Fruit fly (Drosophila melanogaster): ENCODE data around the gene Lerp.

Lerp gene

DNA sequence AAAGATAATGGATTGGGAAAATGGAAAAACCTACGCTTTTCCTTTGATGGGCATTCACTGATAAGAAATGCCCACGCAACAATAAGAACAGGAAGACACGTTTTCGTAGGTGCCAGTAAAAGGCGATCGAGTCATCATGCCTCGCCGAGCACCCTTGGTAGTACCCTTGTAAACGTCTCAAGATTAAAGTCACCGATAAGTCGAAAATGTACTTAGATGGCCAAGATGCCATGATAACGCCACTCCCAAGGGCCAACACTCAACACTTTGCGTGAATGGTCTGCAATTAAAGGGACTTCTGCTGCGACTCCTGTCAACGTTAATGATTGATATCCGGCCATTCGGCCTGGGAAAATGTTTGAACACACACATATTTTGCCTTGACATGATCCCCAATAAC lies 59.8 kb downstream of the Lerp start:
- TF ChIP-seq GATAd (GFP tag; optimal IDR thresholded peaks at IDR 0.05), result no peak
- TF ChIP-seq rgr (GFP tag; optimal IDR thresholded peaks at IDR 0.05), result no peak
- TF ChIP-seq Vsx2 (GFP tag; optimal IDR thresholded peaks at IDR 0.05; ENCODE audit: partially characterized antibody), result no peak
- no peak for TF ChIP-seq fru (GFP tag; optimal IDR thresholded peaks at IDR 0.05)

DNA sequence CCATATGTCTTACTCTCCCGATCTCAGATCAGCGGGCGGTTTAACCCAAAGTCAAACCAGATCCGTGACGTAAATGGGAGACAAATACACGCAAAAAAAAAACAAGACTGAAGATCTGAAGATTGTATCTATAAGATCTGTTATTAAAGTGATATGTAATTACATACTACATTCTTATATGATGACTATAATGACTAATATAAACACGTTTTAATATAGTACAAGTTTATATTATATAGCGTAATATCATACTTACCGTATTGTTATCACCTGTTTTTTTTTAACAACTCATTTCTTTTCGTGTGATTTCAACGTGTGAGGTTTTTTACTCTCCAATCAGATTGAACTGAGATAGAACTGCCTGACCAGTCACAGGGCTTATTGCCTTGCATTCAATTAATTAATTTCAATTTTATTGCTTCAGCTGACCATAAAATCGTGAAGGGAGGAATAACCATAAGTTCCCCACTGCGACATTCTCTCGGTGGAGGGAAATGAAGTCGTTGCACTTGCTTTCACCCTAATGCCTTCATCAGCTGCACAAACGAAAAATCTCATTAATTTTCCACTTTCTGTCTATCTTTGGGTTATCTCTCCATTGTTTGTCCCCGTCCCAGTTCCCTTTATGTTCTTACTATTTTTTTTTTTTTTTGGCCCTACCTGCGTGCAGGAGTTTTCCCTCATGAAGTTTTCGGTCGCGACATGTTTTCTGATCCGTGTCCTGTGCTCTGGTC lies 61.3 kb downstream of the Lerp start:
- TF ChIP-seq dl (GFP tag; optimal IDR thresholded peaks at IDR 0.05; ENCODE audit: insufficient read depth in 1 of 2, partially characterized antibody in 2 of 2) (no peak), HLH106 (tag; optimal IDR thresholded peaks at IDR 0.05) (no peak), GATAd (GFP tag; optimal IDR thresholded peaks at IDR 0.05) (no peak), Sp1 (GFP tag; optimal IDR thresholded peaks at IDR 0.05) (peak; percentile 14), sv (GFP tag; optimal IDR thresholded peaks at IDR 0.05) (peak; percentile 16), psq (GFP tag; optimal IDR thresholded peaks at IDR 0.05) (peak; percentile 36), OdsH (GFP tag; optimal IDR thresholded peaks at IDR 0.05) (peak; percentile 38), jim (GFP tag; optimal IDR thresholded peaks at IDR 0.05) (no peak), rgr (GFP tag; optimal IDR thresholded peaks at IDR 0.05) (peak; percentile 29), h (GFP tag; optimal IDR thresholded peaks at IDR 0.05) (peak; percentile 30), lola (GFP tag; optimal IDR thresholded peaks at IDR 0.05) (no peak), Vsx2 (GFP tag; optimal IDR thresholded peaks at IDR 0.05; ENCODE audit: partially characterized antibody) (no peak), Hr78 (GFP tag; optimal IDR thresholded peaks at IDR 0.05) (no peak), dmrt93B (GFP tag; optimal IDR thresholded peaks at IDR 0.05) (no peak), brk (GFP tag; optimal IDR thresholded peaks at IDR 0.05) (no peak), Abd-B (GFP tag; optimal IDR thresholded peaks at IDR 0.05) (no peak), Hnf4 (GFP tag; optimal IDR thresholded peaks at IDR 0.05) (peak; percentile 5), Myc (optimal IDR thresholded peaks at IDR 0.05) (no peak), tai (GFP tag; optimal IDR thresholded peaks at IDR 0.05) (no peak), Dif (GFP tag; optimal IDR thresholded peaks at IDR 0.05; ENCODE audit: partially characterized antibody) (no peak), woc (GFP tag; optimal IDR thresholded peaks at IDR 0.05) (no peak), foxo (GFP tag; optimal IDR thresholded peaks at IDR 0.05) (peak in 1 of 2 experiments; percentile 29), Hr83 (GFP tag; optimal IDR thresholded peaks at IDR 0.05; ENCODE audit: poor library complexity, severe bottlenecking) (no peak), N (GFP tag; optimal IDR thresholded peaks at IDR 0.05) (no peak), Mio (GFP tag; optimal IDR thresholded peaks at IDR 0.05) (no peak), CrebA (GFP tag; optimal IDR thresholded peaks at IDR 0.05; ENCODE audit: borderline replicate concordance) (no peak)

- TF ChIP-seq pan (optimal IDR thresholded peaks at IDR 0.05) (no peak), Jra (GFP tag; optimal IDR thresholded peaks at IDR 0.05) (no peak), GATAd (GFP tag; optimal IDR thresholded peaks at IDR 0.05) (no peak), N (GFP tag; optimal IDR thresholded peaks at IDR 0.05) (no peak), CG9705 (GFP tag; optimal IDR thresholded peaks at IDR 0.05) (no peak), dsf (GFP tag; optimal IDR thresholded peaks at IDR 0.05; ENCODE audit: borderline replicate concordance) (no peak), CrebA (GFP tag; optimal IDR thresholded peaks at IDR 0.05; ENCODE audit: borderline replicate concordance) (no peak), Hr83 (GFP tag; optimal IDR thresholded peaks at IDR 0.05; ENCODE audit: poor library complexity, severe bottlenecking) (no peak), sage (GFP tag; optimal IDR thresholded peaks at IDR 0.05) (no peak), dmrt93B (GFP tag; optimal IDR thresholded peaks at IDR 0.05) (peak; percentile 5), Rel (GFP tag; optimal IDR thresholded peaks at IDR 0.05) (no peak), Rel (tag; optimal IDR thresholded peaks at IDR 0.05) (no peak), jim (GFP tag; optimal IDR thresholded peaks at IDR 0.05) (no peak), brk (GFP tag; optimal IDR thresholded peaks at IDR 0.05) (no peak), sv (GFP tag; optimal IDR thresholded peaks at IDR 0.05) (no peak), dl (GFP tag; optimal IDR thresholded peaks at IDR 0.05; ENCODE audit: insufficient read depth in 1 of 2, partially characterized antibody in 2 of 2) (no peak), Vsx2 (GFP tag; optimal IDR thresholded peaks at IDR 0.05; ENCODE audit: partially characterized antibody) (no peak), h (GFP tag; optimal IDR thresholded peaks at IDR 0.05) (peak; percentile 35), Sp1 (GFP tag; optimal IDR thresholded peaks at IDR 0.05) (no peak), ey (GFP tag; optimal IDR thresholded peaks at IDR 0.05) (peak; percentile 49), br (GFP tag; optimal IDR thresholded peaks at IDR 0.05) (no peak), lola (GFP tag; optimal IDR thresholded peaks at IDR 0.05) (no peak), foxo (GFP tag; optimal IDR thresholded peaks at IDR 0.05) (peak in 1 of 2 experiments; percentile 27), psq (GFP tag; optimal IDR thresholded peaks at IDR 0.05) (peak; percentile 35), Dif (GFP tag; optimal IDR thresholded peaks at IDR 0.05; ENCODE audit: partially characterized antibody) (no peak), Mio (GFP tag; optimal IDR thresholded peaks at IDR 0.05) (no peak), Dfd (GFP tag; optimal IDR thresholded peaks at IDR 0.05) (no peak), tai (GFP tag; optimal IDR thresholded peaks at IDR 0.05) (no peak), fru (GFP tag; optimal IDR thresholded peaks at IDR 0.05) (peak; percentile 32), rgr (GFP tag; optimal IDR thresholded peaks at IDR 0.05) (peak; percentile 39), woc (GFP tag; optimal IDR thresholded peaks at IDR 0.05) (no peak), Myc (optimal IDR thresholded peaks at IDR 0.05) (no peak), Hnf4 (GFP tag; optimal IDR thresholded peaks at IDR 0.05) (no peak), Abd-B (GFP tag; optimal IDR thresholded peaks at IDR 0.05) (no peak), CG32264 (GFP tag; optimal IDR thresholded peaks at IDR 0.05) (no peak), HLH106 (tag; optimal IDR thresholded peaks at IDR 0.05) (no peak), Hr78 (GFP tag; optimal IDR thresholded peaks at IDR 0.05) (no peak), usp (GFP tag; optimal IDR thresholded peaks at IDR 0.05) (no peak), OdsH (GFP tag; optimal IDR thresholded peaks at IDR 0.05) (no peak)
These were observed 63.3 kb downstream of the Lerp start for dm6 chr3R:26799535-26800111.
